Worm (Caenorhabditis elegans): Measurements from ENCODE around the gene vap-2.

The vap-2 gene

DNA sequence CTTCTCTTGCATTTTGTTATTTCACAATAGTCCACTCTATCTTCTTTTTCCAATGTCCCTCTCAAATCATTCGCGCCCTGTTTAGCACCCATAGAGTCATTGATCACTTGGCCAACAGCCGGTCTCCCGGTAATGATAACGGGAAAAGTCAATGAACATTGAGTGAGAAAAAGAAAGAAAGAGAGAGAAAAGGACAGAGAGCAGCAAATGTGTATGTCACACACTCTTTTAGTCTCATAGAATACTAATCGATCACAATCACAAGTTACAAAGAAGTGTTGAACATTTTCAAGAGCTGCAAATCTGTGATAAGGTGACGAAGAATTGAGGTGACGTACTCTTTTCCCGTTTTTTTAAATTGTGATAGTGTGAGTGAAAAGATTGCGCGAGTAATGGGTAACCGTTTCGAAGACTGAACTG lies 20.2 kb downstream of the vap-2 start (continued):
- TF ChIP-seq Y116A8C.19 (tag; optimal IDR thresholded peaks at IDR 0.05; ENCODE audit: borderline replicate concordance) (no peak), elt-2 (tag; optimal IDR thresholded peaks at IDR 0.05) (peak; percentile 87), nhr-19 (GFP tag; conservative IDR thresholded peaks at IDR 0.05) (peak; percentile 84), lin-39 (tag; optimal IDR thresholded peaks at IDR 0.05) (peak; percentile 88), fkh-4 (tag; optimal IDR thresholded peaks at IDR 0.05; ENCODE audit: borderline replicate concordance) (no peak), snpc-4 (tag; optimal IDR thresholded peaks at IDR 0.05) (no peak), nhr-28 (tag; optimal IDR thresholded peaks at IDR 0.05) (no peak), zag-1 (tag; optimal IDR thresholded peaks at IDR 0.05) (no peak), ceh-82 (tag; optimal IDR thresholded peaks at IDR 0.05) (peak in 1 of 3 experiments; percentile 55), rnt-1 (tag; optimal IDR thresholded peaks at IDR 0.05) (peak; percentile 90), blmp-1 (tag; optimal IDR thresholded peaks at IDR 0.05) (peak; percentile 87), mef-2 (tag; optimal IDR thresholded peaks at IDR 0.05) (no peak), hlh-17 (GFP tag; optimal IDR thresholded peaks at IDR 0.05; ENCODE audit: borderline replicate concordance) (no peak), ztf-4 (tag; optimal IDR thresholded peaks at IDR 0.05) (peak; percentile 55), nhr-47 (tag; optimal IDR thresholded peaks at IDR 0.05) (peak; percentile 66), unc-62 (GFP tag; optimal IDR thresholded peaks at IDR 0.05) (no peak), ets-5 (GFP tag; IDR thresholded peaks at IDR 0.05) (no peak), swsn-7 (tag; optimal IDR thresholded peaks at IDR 0.05) (peak; percentile 56), sptf-1 (tag; optimal IDR thresholded peaks at IDR 0.05) (no peak), pag-3 (tag; optimal IDR thresholded peaks at IDR 0.05; ENCODE audit: borderline replicate concordance, insufficient read depth) (peak; percentile 58), tbx-2 (tag; optimal IDR thresholded peaks at IDR 0.05) (peak; percentile 82), jun-1 (tag; optimal IDR thresholded peaks at IDR 0.05) (peak; percentile 44), nhr-85 (tag) (peak; percentile 88), fos-1 (tag; optimal IDR thresholded peaks at IDR 0.05) (peak; percentile 32), aly-2 (tag; optimal IDR thresholded peaks at IDR 0.05) (no peak), C04F5.9 (tag; optimal IDR thresholded peaks at IDR 0.05) (no peak), sup-37 (GFP tag; optimal IDR thresholded peaks at IDR 0.05) (peak; percentile 35), irx-1 (tag; optimal IDR thresholded peaks at IDR 0.05) (peak; percentile 15), xbp-1 (tag; optimal IDR thresholded peaks at IDR 0.05) (peak; percentile 28), skn-1 (tag; optimal IDR thresholded peaks at IDR 0.05) (peak; percentile 68), pqm-1 (tag; optimal IDR thresholded peaks at IDR 0.05) (peak; percentile 14), nhr-84 (tag; optimal IDR thresholded peaks at IDR 0.05) (no peak), isw-1 (GFP tag; IDR thresholded peaks at IDR 0.05) (no peak), lin-13 (GFP tag; optimal IDR thresholded peaks at IDR 0.05) (peak; percentile 32), hpl-2 (GFP tag; optimal IDR thresholded peaks at IDR 0.05) (peak; percentile 59), unc-30 (tag; optimal IDR thresholded peaks at IDR 0.05) (no peak), elt-3 (tag; optimal IDR thresholded peaks at IDR 0.05) (peak in 5 of 6 experiments; percentile 36 to 76 (median 66)), alr-1 (tag; optimal IDR thresholded peaks at IDR 0.05; ENCODE audit: borderline replicate concordance) (no peak), egl-27 (tag; optimal IDR thresholded peaks at IDR 0.05) (peak; percentile 52 to 69), nhr-20 (tag; optimal IDR thresholded peaks at IDR 0.05) (peak; percentile 93), mdl-1 (tag; optimal IDR thresholded peaks at IDR 0.05) (peak in 1 of 2 experiments; percentile 86), dsc-1 (tag; optimal IDR thresholded peaks at IDR 0.05) (no peak), F16B12.6 (tag; optimal IDR thresholded peaks at IDR 0.05) (no peak), vab-15 (tag; optimal IDR thresholded peaks at IDR 0.05) (peak; percentile 42), efl-3 (GFP tag; optimal IDR thresholded peaks at IDR 0.05) (no peak), mep-1 (tag; optimal IDR thresholded peaks at IDR 0.05) (peak; percentile 81), unc-130 (tag; optimal IDR thresholded peaks at IDR 0.05) (peak; percentile 54), dpl-1 (GFP tag; optimal IDR thresholded peaks at IDR 0.05) (peak; percentile 1 to 26 (median 25)), nhr-12 (tag; optimal IDR thresholded peaks at IDR 0.05) (no peak)
